Worm (Caenorhabditis elegans) whole organism, late embryonic: Measurements from ENCODE around the gene nfm-1.

Source experiments
- ama-1 ChIP-seq: fragments of 150-350 bp; optimal IDR thresholded peaks from 2 replicates; lab custom pipeline; 2014
- elt-4 ChIP-seq: sonication (generic microtip); optimal IDR thresholded peaks from 2 replicates; lab custom pipeline; 2016; ENCODE audit warnings: missing genetic modification characterization, missing compliant biosample characterization
- mec-3 ChIP-seq: sonication (generic microtip); optimal IDR thresholded peaks from 2 replicates; lab custom pipeline; 2016; ENCODE audit warnings: borderline replicate concordance, missing genetic modification characterization, missing compliant biosample characterization
- nfya-1 ChIP-seq: sonication (generic microtip); optimal IDR thresholded peaks from 2 replicates; lab custom pipeline; 2017; ENCODE audit warnings: missing genetic modification characterization, mild to moderate bottlenecking, missing compliant biosample characterization, antibody characterized with exemption, moderate library complexity
- sdc-2 ChIP-seq: sonication (generic microtip); optimal IDR thresholded peaks from 2 replicates; lab custom pipeline; 2016; ENCODE audit warnings: missing genotype, missing genetic modification characterization, missing compliant biosample characterization
- unc-55 ChIP-seq: sonication (generic microtip); optimal IDR thresholded peaks from 2 replicates; lab custom pipeline; 2017; ENCODE audit warnings: missing biosample characterization, missing genetic modification reagents, missing genetic modification characterization

ce11 chrIII:6166634-6167033 is 7.4 kb downstream of the nfm-1 start:
- no peak for TF ChIP-seq mec-3 (tag; lab: Kevin White, UChicago)
- no peak for TF ChIP-seq sdc-2 (tag; lab: Kevin White, UChicago)
- no peak for TF ChIP-seq unc-55
- no peak for TF ChIP-seq elt-4
- no peak for TF ChIP-seq ama-1 (lab: Kevin White, UChicago)
- no peak for TF ChIP-seq nfya-1 (tag; lab: Kevin White, UChicago)
